Worm (Caenorhabditis elegans): Measurements from ENCODE around the gene F37A4.5.
A peak's percentile ranks its signal among the peaks of the same experiment; 100 is the strongest.

F37A4.5 gene

ce11 chrIII:6723089-6723488 lies 11.4 kb downstream of the F37A4.5 start, which contains the start of gene F37A4.1:
Gene F37A4.1 (plus strand): TSS chrIII:6723389.
- TF ChIP-seq elt-3 (tag; optimal IDR thresholded peaks at IDR 0.05) (no peak), ham-2 (GFP tag; optimal IDR thresholded peaks at IDR 0.05) (no peak), nhr-12 (tag; optimal IDR thresholded peaks at IDR 0.05) (no peak), snpc-4 (tag; optimal IDR thresholded peaks at IDR 0.05) (no peak), ceh-39 (tag; optimal IDR thresholded peaks at IDR 0.05) (no peak), ceh-43 (GFP tag; optimal IDR thresholded peaks at IDR 0.05) (no peak)

ce11 chrIII:6725489-6725888 lies 13.8 kb downstream of the F37A4.5 start, which contains the start of gene wdr-4:
Gene wdr-4 (plus strand): TSS chrIII:6725789.
- TF ChIP-seq hlh-1 (tag; optimal IDR thresholded peaks at IDR 0.05) = no peak
- TF ChIP-seq mls-2 (tag; optimal IDR thresholded peaks at IDR 0.05) = no peak
- no peak for TF ChIP-seq nhr-237 (tag; optimal IDR thresholded peaks at IDR 0.05)
- TF ChIP-seq drap-1 (GFP tag; optimal IDR thresholded peaks at IDR 0.05) = no peak
- no peak for TF ChIP-seq ztf-11 (tag; optimal IDR thresholded peaks at IDR 0.05)
- TF ChIP-seq blmp-1 (tag; optimal IDR thresholded peaks at IDR 0.05) = no peak
- no peak for TF ChIP-seq nhr-76 (tag; optimal IDR thresholded peaks at IDR 0.05)

ce11 chrIII:6730185-6730850 lies 18.6 kb downstream of the F37A4.5 start, which contains the start of the genes Y102E9.5 and odr-4:
Gene Y102E9.5 (minus strand): TSS chrIII:6730285.
Gene odr-4 (plus strand): TSS chrIII:6730800.
- no peak for TF ChIP-seq drap-1 (GFP tag; optimal IDR thresholded peaks at IDR 0.05)
- peak; percentile 63 for TF ChIP-seq hlh-1 (tag; optimal IDR thresholded peaks at IDR 0.05)
- no peak for TF ChIP-seq ceh-39 (tag; optimal IDR thresholded peaks at IDR 0.05)
- no peak for TF ChIP-seq tbx-8 (GFP tag; optimal IDR thresholded peaks at IDR 0.05)
- TF ChIP-seq lin-13 (tag; optimal IDR thresholded peaks at IDR 0.05) = no peak
- TF ChIP-seq nhr-12 (tag; optimal IDR thresholded peaks at IDR 0.05) = no peak
- TF ChIP-seq flh-1 (GFP tag; optimal IDR thresholded peaks at IDR 0.05) = no peak
- TF ChIP-seq unc-39 (tag; optimal IDR thresholded peaks at IDR 0.05) = no peak
- TF ChIP-seq cnd-1 (tag; optimal IDR thresholded peaks at IDR 0.05) = no peak
- TF ChIP-seq nhr-2 (tag; optimal IDR thresholded peaks at IDR 0.05) = no peak
- TF ChIP-seq lsy-2 (tag; optimal IDR thresholded peaks at IDR 0.05) = no peak
- no peak for TF ChIP-seq mep-1 (tag; optimal IDR thresholded peaks at IDR 0.05)
- no peak for TF ChIP-seq ces-1 (GFP tag; optimal IDR thresholded peaks at IDR 0.05)
- no peak for TF ChIP-seq blmp-1 (tag; optimal IDR thresholded peaks at IDR 0.05)
- no peak for TF ChIP-seq M03D4.4 (tag; optimal IDR thresholded peaks at IDR 0.05)
- peak; percentile 3 for TF ChIP-seq unc-120 (tag; optimal IDR thresholded peaks at IDR 0.05; ENCODE audit: poor library complexity, severe bottlenecking)
- TF ChIP-seq nhr-28 (tag; optimal IDR thresholded peaks at IDR 0.05) = no peak

- TF ChIP-seq unc-39 (tag; optimal IDR thresholded peaks at IDR 0.05) = no peak
- TF ChIP-seq lsy-2 (tag; optimal IDR thresholded peaks at IDR 0.05) = no peak
- TF ChIP-seq mls-2 (tag; optimal IDR thresholded peaks at IDR 0.05) = no peak
- no peak for TF ChIP-seq pha-4 (tag; optimal IDR thresholded peaks at IDR 0.05)
- TF ChIP-seq sptf-1 (tag; optimal IDR thresholded peaks at IDR 0.05) = no peak
- no peak for TF ChIP-seq flh-1 (GFP tag; optimal IDR thresholded peaks at IDR 0.05)
- TF ChIP-seq cnd-1 (tag; optimal IDR thresholded peaks at IDR 0.05) = no peak
- no peak for TF ChIP-seq bed-3 (GFP tag; optimal IDR thresholded peaks at IDR 0.05)
- no peak for TF ChIP-seq sem-2 (GFP tag; optimal IDR thresholded peaks at IDR 0.05)
- no peak for TF ChIP-seq drap-1 (GFP tag; optimal IDR thresholded peaks at IDR 0.05)
- TF ChIP-seq nhr-12 (tag; optimal IDR thresholded peaks at IDR 0.05) = no peak
- TF ChIP-seq lin-13 (tag; optimal IDR thresholded peaks at IDR 0.05) = no peak
- no peak for TF ChIP-seq lin-32 (GFP tag; optimal IDR thresholded peaks at IDR 0.05)
- TF ChIP-seq mab-5 (tag; optimal IDR thresholded peaks at IDR 0.05) = no peak
- TF ChIP-seq mep-1 (tag; optimal IDR thresholded peaks at IDR 0.05) = no peak
- TF ChIP-seq elt-3 (tag; optimal IDR thresholded peaks at IDR 0.05) = no peak
- TF ChIP-seq ceh-43 (GFP tag; optimal IDR thresholded peaks at IDR 0.05) = no peak
These were observed 19.6 kb downstream of the F37A4.5 start for ce11 chrIII:6731285-6731684.

ce11 chrIII:6734420-6734819 lies 22.7 kb downstream of the F37A4.5 start, which contains the start of gene Y102E9.3:
Gene Y102E9.3 (minus strand): TSS chrIII:6734520.
- TF ChIP-seq nhr-2 (tag; optimal IDR thresholded peaks at IDR 0.05) = no peak
- TF ChIP-seq flh-1 (GFP tag; optimal IDR thresholded peaks at IDR 0.05) = no peak
- no peak for TF ChIP-seq M03D4.4 (tag; optimal IDR thresholded peaks at IDR 0.05)
